Worm (Caenorhabditis elegans) whole organism, L1 larva: ENCODE data around the gene col-43.

Experiments
- ceh-90 ChIP-seq: sonication (generic microtip); optimal IDR thresholded peaks from 2 replicates; lab custom pipeline; 2016; ENCODE audit warnings: missing genetic modification characterization, missing compliant biosample characterization
- mef-2 ChIP-seq: fragments of 150-350 bp; optimal IDR thresholded peaks from 2 replicates; lab custom pipeline; 2014; ENCODE audit warnings: missing biosample characterization, missing genetic modification characterization
- nhr-76 ChIP-seq: sonication (generic microtip); optimal IDR thresholded peaks from 2 replicates; lab custom pipeline; 2017; ENCODE audit warnings: missing biosample characterization, missing genetic modification characterization
- nhr-84 ChIP-seq: sonication (generic microtip); optimal IDR thresholded peaks from 2 replicates; lab custom pipeline; 2017; ENCODE audit warnings: missing biosample characterization, missing genetic modification characterization
- snpc-4 ChIP-seq: fragments of 150-350 bp; optimal IDR thresholded peaks from 2 replicates; lab custom pipeline; 2014; ENCODE audit warnings: missing biosample characterization, missing genetic modification characterization

- TF ChIP-seq nhr-84 (tag; lab: Kevin White, UChicago) (no peak), snpc-4 (no peak), nhr-76 (tag; lab: Kevin White, UChicago) (no peak), ceh-90 (tag; lab: Kevin White, UChicago) (no peak), mef-2 (tag; lab: Kevin White, UChicago) (no peak)
Measured at ce11 chrV:8041336-8041868, 9.3 kb downstream of the col-43 start.
